Fruit fly (Drosophila melanogaster) whole organism, embryonic: ENCODE results near the gene mEFG1.

Source experiments
- Abd-B ChIP-seq: fragments of 200-800 bp; sonication (Bioruptor generic); optimal IDR thresholded peaks from 2 replicates; lab custom pipeline; 2018; ENCODE audit warnings: missing biosample characterization, mild to moderate bottlenecking, missing genetic modification characterization, moderate library complexity
- CG12155 ChIP-seq: fragments of 200-800 bp; sonication (Bioruptor generic); optimal IDR thresholded peaks from 3 replicates; lab custom pipeline; 2016; ENCODE audit warnings: missing biosample characterization, missing genetic modification characterization
- CG12391 ChIP-seq: fragments of 200-800 bp; sonication (Bioruptor generic); optimal IDR thresholded peaks from 3 replicates; lab custom pipeline; 2018; ENCODE audit warnings: missing biosample characterization, mild to moderate bottlenecking, missing genetic modification characterization, moderate library complexity
- CG1529 ChIP-seq: fragments of 200-800 bp; sonication (Bioruptor generic); optimal IDR thresholded peaks from 3 replicates; lab custom pipeline; 2018; ENCODE audit warnings: missing biosample characterization, missing genetic modification characterization
- CG15696 ChIP-seq: fragments of 200-800 bp; sonication (Bioruptor generic); optimal IDR thresholded peaks from 2 replicates; lab custom pipeline; 2019; ENCODE audit warnings: missing biosample characterization, mild to moderate bottlenecking, missing genetic modification characterization, moderate library complexity
- CG16779 ChIP-seq: fragments of 200-800 bp; sonication (Bioruptor generic); IDR thresholded peaks from 2 replicates; pipeline ENCODE4 v1.3.6; 2022; ENCODE audit warnings: missing biosample characterization, missing genetic modification characterization
- CG1832 ChIP-seq: fragments of 200-800 bp; sonication (Bioruptor generic); optimal IDR thresholded peaks from 2 replicates; lab custom pipeline; 2017; ENCODE audit warnings: missing biosample characterization, mild to moderate bottlenecking, missing genetic modification characterization, inconsistent platforms
- CG18476 ChIP-seq: fragments of 200-800 bp; sonication (Bioruptor generic); optimal IDR thresholded peaks from 2 replicates; lab custom pipeline; 2016; ENCODE audit warnings: missing biosample characterization, mild to moderate bottlenecking, missing genetic modification characterization
- CG30431 ChIP-seq: fragments of 200-800 bp; sonication (Bioruptor generic); optimal IDR thresholded peaks from 2 replicates; lab custom pipeline; 2017; ENCODE audit warnings: missing biosample characterization, missing genetic modification characterization
- CG33557 ChIP-seq: fragments of 200-800 bp; sonication (Bioruptor generic); optimal IDR thresholded peaks from 2 replicates; lab custom pipeline; 2019; ENCODE audit warnings: missing biosample characterization, mild to moderate bottlenecking, missing genetic modification characterization, moderate library complexity
- CG4360 ChIP-seq: fragments of 200-800 bp; sonication (Bioruptor generic); IDR thresholded peaks from 2 replicates; pipeline ENCODE4 v1.3.6; 2022; ENCODE audit warnings: missing biosample characterization, missing genetic modification characterization
- CG43689 ChIP-seq: fragments of 200-800 bp; sonication (Bioruptor generic); IDR thresholded peaks from 2 replicates; pipeline ENCODE4 v1.3.6; 2022; ENCODE audit warnings: missing biosample characterization, missing genetic modification characterization
- CG4617 ChIP-seq: fragments of 200-800 bp; sonication (Bioruptor generic); optimal IDR thresholded peaks from 3 replicates; lab custom pipeline; 2016; ENCODE audit warnings: missing biosample characterization, missing genetic modification characterization, borderline replicate concordance
- CG7928 ChIP-seq: fragments of 200-800 bp; sonication (Bioruptor generic); optimal IDR thresholded peaks from 2 replicates; lab custom pipeline; 2017; ENCODE audit warnings: missing biosample characterization, mild to moderate bottlenecking, missing genetic modification characterization
- CG8944 ChIP-seq: fragments of 200-800 bp; sonication (Bioruptor generic); optimal IDR thresholded peaks from 3 replicates; lab custom pipeline; 2016; ENCODE audit warnings: missing biosample characterization, missing genetic modification characterization
- CG9727 ChIP-seq: fragments of 200-800 bp; sonication (Bioruptor generic); optimal IDR thresholded peaks from 3 replicates; lab custom pipeline; 2017; ENCODE audit warnings: missing biosample characterization, mild to moderate bottlenecking, missing genetic modification characterization
- CG9817 ChIP-seq: fragments of 200-800 bp; sonication (Bioruptor generic); optimal IDR thresholded peaks from 2 replicates; lab custom pipeline; 2018; ENCODE audit warnings: missing biosample characterization, mild to moderate bottlenecking, missing genetic modification characterization, moderate library complexity
- CG9932 ChIP-seq: fragments of 200-800 bp; sonication (Bioruptor generic); IDR thresholded peaks from 2 replicates; pipeline ENCODE4 v1.3.6; 2022; ENCODE audit warnings: missing biosample characterization, missing genetic modification characterization
- CkIIα-i1 ChIP-seq: fragments of 200-800 bp; sonication (Bioruptor generic); IDR thresholded peaks from 2 replicates; pipeline ENCODE4 v1.3.6; 2022; ENCODE audit warnings: missing biosample characterization, missing genetic modification characterization
- Drgx ChIP-seq: fragments of 200-800 bp; sonication (Bioruptor generic); IDR thresholded peaks from 2 replicates; pipeline ENCODE4 v1.3.6; 2022; ENCODE audit warnings: missing biosample characterization, missing genetic modification characterization
- Fer3 ChIP-seq: fragments of 200-800 bp; sonication (Bioruptor generic); optimal IDR thresholded peaks from 2 replicates; lab custom pipeline; 2018; ENCODE audit warnings: missing biosample characterization, mild to moderate bottlenecking, missing genetic modification characterization, moderate library complexity
- H15 ChIP-seq: fragments of 200-800 bp; sonication (Bioruptor generic); IDR thresholded peaks from 3 replicates; pipeline ENCODE4 v1.3.6; 2022; ENCODE audit warnings: missing biosample characterization, missing genetic modification characterization
- HLH4C ChIP-seq: fragments of 200-800 bp; sonication (Bioruptor generic); IDR thresholded peaks from 3 replicates; pipeline ENCODE4 v1.3.6; 2022; ENCODE audit warnings: missing biosample characterization, missing genetic modification characterization; ENCODE audit not compliant: partially characterized antibody
- HLH54F ChIP-seq: fragments of 200-800 bp; sonication (Bioruptor generic); optimal IDR thresholded peaks from 3 replicates; lab custom pipeline; 2016; ENCODE audit warnings: missing biosample characterization, missing genetic modification characterization
- MTF-1 ChIP-seq: fragments of 200-800 bp; sonication (Bioruptor generic); optimal IDR thresholded peaks from 2 replicates; lab custom pipeline; 2018; ENCODE audit warnings: missing biosample characterization, mild to moderate bottlenecking, missing genetic modification characterization, borderline replicate concordance
- Mes4 ChIP-seq: fragments of 200-800 bp; sonication (Bioruptor generic); optimal IDR thresholded peaks from 2 replicates; lab custom pipeline; 2016; ENCODE audit warnings: missing biosample characterization, missing genetic modification characterization
- Mrtf ChIP-seq: fragments of 200-800 bp; sonication (Bioruptor generic); IDR thresholded peaks from 3 replicates; pipeline ENCODE4 v1.3.6; 2022; ENCODE audit warnings: missing biosample characterization, missing genetic modification characterization
- NC2α ChIP-seq: fragments of 200-800 bp; sonication (Bioruptor generic); optimal IDR thresholded peaks from 2 replicates; lab custom pipeline; 2016; ENCODE audit warnings: missing biosample characterization, missing genetic modification characterization
- Optix ChIP-seq: fragments of 200-800 bp; sonication (Bioruptor generic); IDR thresholded peaks from 3 replicates; pipeline ENCODE4 v1.3.6; 2022; ENCODE audit warnings: missing biosample characterization, missing genetic modification characterization
- Poxn ChIP-seq: fragments of 200-800 bp; sonication (Bioruptor generic); IDR thresholded peaks from 2 replicates; pipeline ENCODE4 v1.3.6; 2022; ENCODE audit warnings: missing biosample characterization, missing genetic modification characterization
- Ptx1 ChIP-seq: fragments of 200-800 bp; sonication (Bioruptor generic); IDR thresholded peaks from 2 replicates; pipeline ENCODE4 v1.3.6; 2022; ENCODE audit warnings: missing biosample characterization, missing genetic modification characterization
- Spps ChIP-seq: fragments of 200-800 bp; sonication (Bioruptor generic); optimal IDR thresholded peaks from 2 replicates; lab custom pipeline; 2018; ENCODE audit warnings: missing biosample characterization, mild to moderate bottlenecking, missing genetic modification characterization
- bigmax ChIP-seq: fragments of 200-800 bp; sonication (Bioruptor generic); optimal IDR thresholded peaks from 2 replicates; lab custom pipeline; 2018; ENCODE audit warnings: missing biosample characterization, mild to moderate bottlenecking, missing genetic modification characterization
- cas ChIP-seq: fragments of 200-800 bp; sonication (Bioruptor generic); IDR thresholded peaks from 2 replicates; pipeline ENCODE4 v1.3.6; 2022; ENCODE audit warnings: missing biosample characterization, missing genetic modification characterization
- chinmo ChIP-seq: fragments of 200-800 bp; sonication (Bioruptor generic); IDR thresholded peaks from 4 replicates; pipeline ENCODE4 v1.3.6; 2022; ENCODE audit warnings: missing biosample characterization, missing genetic modification characterization; ENCODE audit not compliant: partially characterized antibody
- ci ChIP-seq: fragments of 200-800 bp; sonication (Bioruptor generic); IDR thresholded peaks from 3 replicates; pipeline ENCODE4 v1.3.6; 2022; ENCODE audit warnings: missing biosample characterization, missing genetic modification characterization
- crp ChIP-seq, 2 experiments: fragments of 200-800 bp; sonication (Bioruptor generic); optimal IDR thresholded peaks; 2 replicates in 1 of 2; 3 replicates in 1 of 2; lab custom pipeline; 2017; ENCODE audit warnings: missing biosample characterization in 2 of 2, missing genetic modification characterization in 2 of 2, mild to moderate bottlenecking in 1 of 2, moderate library complexity in 1 of 2
- ems ChIP-seq: fragments of 200-800 bp; sonication (Bioruptor generic); optimal IDR thresholded peaks from 3 replicates; lab custom pipeline; 2016; ENCODE audit warnings: missing biosample characterization, missing genetic modification characterization
- eyg ChIP-seq: fragments of 200-800 bp; sonication (Bioruptor generic); optimal IDR thresholded peaks from 3 replicates; lab custom pipeline; 2016; ENCODE audit warnings: missing biosample characterization, missing genetic modification characterization
- fru ChIP-seq: fragments of >200 bp; optimal IDR thresholded peaks from 2 replicates; lab custom pipeline; 2017
- grn ChIP-seq: fragments of 200-800 bp; sonication (Bioruptor generic); optimal IDR thresholded peaks from 3 replicates; lab custom pipeline; 2017; ENCODE audit warnings: missing biosample characterization, missing genetic modification characterization
- knrl ChIP-seq: fragments of 200-800 bp; sonication (Bioruptor generic); IDR thresholded peaks from 3 replicates; pipeline ENCODE4 v1.3.6; 2022; ENCODE audit warnings: missing biosample characterization, missing genetic modification characterization; ENCODE audit not compliant: partially characterized antibody
- luna ChIP-seq: fragments of 200-800 bp; sonication (Bioruptor generic); optimal IDR thresholded peaks from 2 replicates; lab custom pipeline; 2016; ENCODE audit warnings: missing biosample characterization, missing genetic modification characterization
- oc ChIP-seq: fragments of 200-800 bp; sonication (Bioruptor generic); optimal IDR thresholded peaks from 2 replicates; lab custom pipeline; 2018; ENCODE audit warnings: missing biosample characterization, mild to moderate bottlenecking, missing genetic modification characterization, moderate library complexity
- pan ChIP-seq, 4 experiments: fragments of >200 bp in 3 of 4; fragments of 200-800 bp in 1 of 4; sonication (Bioruptor generic) in 1 of 4; optimal IDR thresholded peaks in 3 of 4; IDR thresholded peaks in 1 of 4; 2 replicates each; pipeline versions ENCODE4 v1.3.6 to Lab custom; 2017 to 2022; ENCODE audit warnings: missing biosample characterization in 2 of 4, missing genetic modification characterization in 2 of 4, mixed read lengths in 1 of 4
- rib ChIP-seq: fragments of 200-800 bp; sonication (Bioruptor generic); IDR thresholded peaks from 2 replicates; pipeline ENCODE4 v1.3.6; 2022; ENCODE audit warnings: missing biosample characterization, missing genetic modification characterization
- sna ChIP-seq: fragments of 200-800 bp; sonication (Bioruptor generic); IDR thresholded peaks from 2 replicates; pipeline ENCODE4 v1.3.6; 2022; ENCODE audit warnings: missing biosample characterization, missing genetic modification characterization; ENCODE audit not compliant: partially characterized antibody
- tap ChIP-seq: fragments of 200-800 bp; optimal IDR thresholded peaks from 3 replicates; lab custom pipeline; 2019; ENCODE audit warnings: missing biosample characterization, mild to moderate bottlenecking, missing genetic modification characterization, moderate library complexity
- tin ChIP-seq: fragments of 200-800 bp; sonication (Bioruptor generic); optimal IDR thresholded peaks from 3 replicates; lab custom pipeline; 2016; ENCODE audit warnings: missing biosample characterization, missing genetic modification characterization
- ttk ChIP-seq: fragments of 200-800 bp; sonication (Bioruptor generic); IDR thresholded peaks from 2 replicates; pipeline ENCODE4 v2.1.2; 2022; ENCODE audit warnings: missing biosample characterization, missing genetic modification characterization
- yki ChIP-seq: fragments of >200 bp; optimal IDR thresholded peaks from 3 replicates; lab custom pipeline; 2018

The mEFG1 gene

DNA sequence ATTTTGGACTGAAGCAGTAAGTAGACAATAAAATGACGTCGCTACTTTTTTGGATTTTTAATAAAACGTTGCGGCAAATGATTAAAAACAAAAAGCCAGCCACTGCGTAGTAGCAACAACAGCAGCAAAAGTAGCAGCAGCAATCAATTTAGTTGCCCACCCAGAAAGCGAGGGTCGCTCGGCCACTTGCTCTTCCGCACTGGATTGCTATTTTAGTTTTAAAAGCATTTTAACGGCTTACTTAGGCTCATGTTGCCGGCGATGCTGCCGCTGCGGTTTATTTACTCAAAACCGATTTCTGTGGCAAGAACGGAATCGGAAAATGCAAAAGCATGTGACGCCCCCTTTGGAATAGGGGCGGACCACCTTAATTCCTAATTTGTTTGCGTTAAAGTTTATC lies 39.7 kb upstream of the mEFG1 start (continued):
- TF ChIP-seq NC2α (GFP tag; lab: Kevin White, UChicago) (no peak), CG12155 (no peak), CG18476 (GFP tag; lab: Kevin White, UChicago) (peak; percentile 88), CG7928 (GFP tag; lab: Kevin White, UChicago) (no peak), yki (no peak), HLH4C (GFP tag; lab: Robert Waterston, UW) (no peak), grn (GFP tag; lab: Kevin White, UChicago) (no peak), Drgx (GFP tag; lab: Robert Waterston, UW) (no peak), CG33557 (no peak), fru (lab: Kevin White, UChicago) (no peak), MTF-1 (no peak), ci (GFP tag; lab: Robert Waterston, UW) (0 out of 3 replicates have a peak, but pooled peaks have one; percentile 41)

- peak; percentile 4 for TF ChIP-seq eyg (GFP tag; lab: Kevin White, UChicago)
- TF ChIP-seq CG4617 (GFP tag; lab: Kevin White, UChicago): no peak
- no peak for TF ChIP-seq CG9817 (tag; lab: Kevin White, UChicago)
- peak; percentile 46 for TF ChIP-seq oc (tag; lab: Kevin White, UChicago)
- TF ChIP-seq Mes4 (GFP tag; lab: Kevin White, UChicago): peak; percentile 24
- TF ChIP-seq Fer3 (tag; lab: Kevin White, UChicago): no peak
- TF ChIP-seq ems (GFP tag; lab: Kevin White, UChicago): peak; percentile 43
- no peak for TF ChIP-seq Mrtf (GFP tag; lab: Robert Waterston, UW)
- TF ChIP-seq pan (optimal IDR thresholded peaks at IDR 0.05; lab: Kevin White, UChicago): no peak
- TF ChIP-seq pan (GFP tag; optimal IDR thresholded peaks at IDR 0.05 in 1 of 2, IDR thresholded peaks at IDR 0.05 in 1 of 2): no peak
- no peak for TF ChIP-seq CG43689 (GFP tag; lab: Robert Waterston, UW)
- TF ChIP-seq rib: no peak
- peak; percentile 37 for TF ChIP-seq Spps (tag; lab: Kevin White, UChicago)
- no peak for TF ChIP-seq CG8944 (GFP tag; lab: Kevin White, UChicago)
- TF ChIP-seq tin: peak; percentile 55
- no peak for TF ChIP-seq Poxn (GFP tag; lab: Robert Waterston, UW)
- no peak for TF ChIP-seq knrl
- peak; percentile 46 for TF ChIP-seq CG9727
- no peak for TF ChIP-seq CG4360
- no peak for TF ChIP-seq crp (GFP tag; optimal IDR thresholded peaks at IDR 0.05; lab: Kevin White, UChicago)
- TF ChIP-seq ttk (GFP tag; lab: Robert Waterston, UW): 0 out of 2 replicates have a peak, but pooled peaks have one; percentile 43
- TF ChIP-seq CG1529 (GFP tag; lab: Kevin White, UChicago): peak; percentile 54
- peak; percentile 34 for TF ChIP-seq CG15696
- TF ChIP-seq CG9932 (GFP tag; lab: Robert Waterston, UW): no peak
- TF ChIP-seq Abd-B (GFP tag; lab: Kevin White, UChicago): peak; percentile 20
- TF ChIP-seq Optix (GFP tag; lab: Robert Waterston, UW): peak; percentile 39; the same call in 1 of the 3 replicates
- TF ChIP-seq CG30431 (GFP tag; lab: Kevin White, UChicago): peak; percentile 23
- peak; percentile 46; the same call in 1 of the 3 replicates for TF ChIP-seq H15
- no peak for TF ChIP-seq luna
- no peak for TF ChIP-seq CG1832 (GFP tag; lab: Kevin White, UChicago)
- no peak for TF ChIP-seq CG16779
- TF ChIP-seq cas (GFP tag; lab: Robert Waterston, UW): no peak
- TF ChIP-seq HLH54F (GFP tag; lab: Kevin White, UChicago): peak; percentile 13
- TF ChIP-seq chinmo (GFP tag; lab: Robert Waterston, UW): 0 out of 4 replicates have a peak, but pooled peaks have one; percentile 18
- TF ChIP-seq Ptx1: peak; percentile 65
- TF ChIP-seq tap: peak; percentile 34
- TF ChIP-seq sna (GFP tag; lab: Robert Waterston, UW): no peak
- TF ChIP-seq CkIIα-i1 (GFP tag; lab: Robert Waterston, UW): no peak
- TF ChIP-seq CG12391 (tag; lab: Kevin White, UChicago): peak; percentile 72
- no peak for TF ChIP-seq bigmax (GFP tag; lab: Kevin White, UChicago)
Observed at dm6 chr2L:7261989-7262388, 39.1 kb upstream of the mEFG1 start.
